Worm (Caenorhabditis elegans) whole organism, L1 larva: ENCODE data around the gene Y102A11A.1.
A peak's percentile ranks its signal among the peaks of the same experiment; 100 is the strongest.

Experiments
- F16B12.6 ChIP-seq: fragments of 150-350 bp; optimal IDR thresholded peaks from 2 replicates; lab custom pipeline; 2014; ENCODE audit warnings: missing biosample characterization, missing genetic modification characterization
- Y116A8C.19 ChIP-seq: sonication (generic microtip); optimal IDR thresholded peaks from 2 replicates; lab custom pipeline; 2016; ENCODE audit warnings: missing compliant biosample characterization, missing genetic modification characterization, borderline replicate concordance
- ceh-8 ChIP-seq: fragments of 200-800 bp; sonication (Bioruptor generic); optimal IDR thresholded peaks from 2 replicates; lab custom pipeline; 2018; ENCODE audit warnings: mild to moderate bottlenecking, missing genetic modification characterization, moderate library complexity, missing compliant biosample characterization
- ceh-82 ChIP-seq, 3 experiments: fragments of 150-350 bp in 1 of 3; sonication (generic microtip) in 2 of 3; optimal IDR thresholded peaks; 2 replicates each; lab custom pipeline; 2014 to 2017; ENCODE audit warnings: missing biosample characterization in 3 of 3, missing genetic modification characterization in 3 of 3
- fkh-10 ChIP-seq: sonication (generic microtip); optimal IDR thresholded peaks from 2 replicates; lab custom pipeline; 2017; ENCODE audit warnings: missing biosample characterization, missing genetic modification reagents, missing genetic modification characterization
- fos-1 ChIP-seq: fragments of 150-350 bp; optimal IDR thresholded peaks from 2 replicates; lab custom pipeline; 2014; ENCODE audit warnings: missing biosample characterization, missing genetic modification characterization
- hlh-17 ChIP-seq: fragments of 200-800 bp; sonication (Bioruptor generic); optimal IDR thresholded peaks from 2 replicates; lab custom pipeline; 2018; ENCODE audit warnings: missing genetic modification characterization, mild to moderate bottlenecking, missing compliant biosample characterization, moderate library complexity, borderline replicate concordance
- lir-3 ChIP-seq: sonication (generic microtip); optimal IDR thresholded peaks from 2 replicates; lab custom pipeline; 2016; ENCODE audit warnings: mild to moderate bottlenecking, missing genetic modification characterization, moderate library complexity, missing compliant biosample characterization; ENCODE audit not compliant: poor library complexity
- pqm-1 ChIP-seq: sonication (generic microtip); optimal IDR thresholded peaks from 3 replicates; lab custom pipeline; 2017; ENCODE audit warnings: missing biosample characterization, missing genetic modification characterization
- skn-1 ChIP-seq: fragments of 150-350 bp; optimal IDR thresholded peaks from 2 replicates; lab custom pipeline; 2014; ENCODE audit warnings: missing biosample characterization, missing genetic modification characterization
- snpc-4 ChIP-seq: fragments of 150-350 bp; optimal IDR thresholded peaks from 2 replicates; lab custom pipeline; 2014; ENCODE audit warnings: missing biosample characterization, missing genetic modification characterization
- unc-86 ChIP-seq: sonication (generic microtip); optimal IDR thresholded peaks from 2 replicates; lab custom pipeline; 2016; ENCODE audit warnings: missing genetic modification characterization, missing compliant biosample characterization
- unc-98 ChIP-seq: fragments of 200-800 bp; sonication (Bioruptor generic); IDR thresholded peaks from 2 replicates; pipeline ENCODE4 v1.3.6; 2022; ENCODE audit warnings: missing genetic modification characterization, missing compliant biosample characterization
- xbp-1 ChIP-seq: sonication (generic microtip); optimal IDR thresholded peaks from 2 replicates; lab custom pipeline; 2016; ENCODE audit warnings: missing genetic modification characterization, missing compliant biosample characterization

ce11 chrX:2048865-2049405 is 2.7 kb upstream of the Y102A11A.1 start:
- TF ChIP-seq snpc-4 (tag; lab: Kevin White, UChicago) (no peak), unc-86 (no peak), xbp-1 (tag; lab: Kevin White, UChicago) (no peak), lir-3 (tag; lab: Kevin White, UChicago) (no peak), ceh-8 (GFP tag; lab: Kevin White, UChicago) (peak; percentile 21), pqm-1 (no peak), skn-1 (tag; lab: Kevin White, UChicago) (no peak), hlh-17 (GFP tag; lab: Kevin White, UChicago) (no peak), fkh-10 (GFP tag; lab: Kevin White, UChicago) (peak; percentile 43), F16B12.6 (no peak), Y116A8C.19 (tag; lab: Kevin White, UChicago) (no peak), ceh-82 (tag; optimal IDR thresholded peaks at IDR 0.05; lab: Kevin White, UChicago) (no peak), unc-98 (no peak), fos-1 (tag; lab: Kevin White, UChicago) (no peak)
